Fruit fly (Drosophila melanogaster) whole organism, prepupa: ENCODE measurements around the gene Tmx3.

Source experiments
- Blimp-1 ChIP-seq: fragments of 200-800 bp; sonication (Bioruptor generic); optimal IDR thresholded peaks from 3 replicates; lab custom pipeline; 2017; ENCODE audit warnings: missing biosample characterization, missing genetic modification characterization, mild to moderate bottlenecking, moderate library complexity, missing genetic modification reagents
- CG10631 ChIP-seq: fragments of 200-800 bp; sonication (Bioruptor generic); optimal IDR thresholded peaks from 2 replicates; lab custom pipeline; 2016; ENCODE audit warnings: missing biosample characterization, missing genetic modification characterization
- CG10669 ChIP-seq: fragments of 200-800 bp; sonication (Bioruptor generic); optimal IDR thresholded peaks from 3 replicates; lab custom pipeline; 2018; ENCODE audit warnings: missing biosample characterization, mild to moderate bottlenecking, missing genetic modification characterization, moderate library complexity
- CG11762 ChIP-seq: fragments of 200-800 bp; sonication (Bioruptor generic); optimal IDR thresholded peaks from 3 replicates; lab custom pipeline; 2016; ENCODE audit warnings: missing biosample characterization, missing genetic modification characterization; ENCODE audit not compliant: insufficient read depth
- CG11902 ChIP-seq: fragments of 200-800 bp; sonication (Bioruptor generic); optimal IDR thresholded peaks from 3 replicates; lab custom pipeline; 2016; ENCODE audit warnings: missing biosample characterization, missing genetic modification characterization
- CG1621 ChIP-seq: fragments of 200-800 bp; sonication (Bioruptor generic); optimal IDR thresholded peaks from 3 replicates; lab custom pipeline; 2018; ENCODE audit warnings: missing biosample characterization, mild to moderate bottlenecking, missing genetic modification characterization
- CG3032 ChIP-seq: fragments of 200-800 bp; optimal IDR thresholded peaks from 2 replicates; lab custom pipeline; 2019; ENCODE audit warnings: missing biosample characterization, mild to moderate bottlenecking, missing genetic modification characterization, moderate library complexity
- CG31627 ChIP-seq: fragments of 200-800 bp; sonication (Bioruptor generic); optimal IDR thresholded peaks from 3 replicates; lab custom pipeline; 2016; ENCODE audit warnings: missing biosample characterization, missing genetic modification characterization
- CG32006 ChIP-seq: fragments of 200-800 bp; sonication (Bioruptor generic); optimal IDR thresholded peaks from 3 replicates; lab custom pipeline; 2017; ENCODE audit warnings: missing biosample characterization, mild to moderate bottlenecking, missing genetic modification characterization
- CG34406 ChIP-seq: fragments of 200-800 bp; sonication (Bioruptor generic); optimal IDR thresholded peaks from 3 replicates; lab custom pipeline; 2016; ENCODE audit warnings: missing biosample characterization, missing genetic modification characterization
- CG3919 ChIP-seq: fragments of 200-800 bp; sonication (Bioruptor generic); optimal IDR thresholded peaks from 3 replicates; lab custom pipeline; 2016; ENCODE audit warnings: missing biosample characterization, missing genetic modification characterization
- CG4318 ChIP-seq: fragments of 200-800 bp; sonication (Bioruptor generic); optimal IDR thresholded peaks from 3 replicates; lab custom pipeline; 2017; ENCODE audit warnings: missing biosample characterization, mild to moderate bottlenecking, missing genetic modification characterization
- CG6163 ChIP-seq: fragments of 200-800 bp; sonication (Bioruptor generic); IDR thresholded peaks from 3 replicates; pipeline ENCODE4 v1.3.6; 2022; ENCODE audit warnings: missing biosample characterization, missing genetic modification characterization
- CG6276 ChIP-seq: fragments of 200-800 bp; sonication (Bioruptor generic); optimal IDR thresholded peaks from 2 replicates; lab custom pipeline; 2017; ENCODE audit warnings: missing biosample characterization, mild to moderate bottlenecking, missing genetic modification characterization
- CG6808 ChIP-seq: fragments of 200-800 bp; sonication (Bioruptor generic); optimal IDR thresholded peaks from 3 replicates; lab custom pipeline; 2017; ENCODE audit warnings: missing biosample characterization, missing genetic modification characterization, mild to moderate bottlenecking, moderate library complexity, missing genetic modification reagents
- CG6854 ChIP-seq: fragments of 200-800 bp; sonication (Bioruptor generic); optimal IDR thresholded peaks from 2 replicates; lab custom pipeline; 2017; ENCODE audit warnings: missing biosample characterization, mild to moderate bottlenecking, missing genetic modification characterization
- CG7368 ChIP-seq: fragments of 200-800 bp; sonication (Bioruptor generic); optimal IDR thresholded peaks from 3 replicates; lab custom pipeline; 2016; ENCODE audit warnings: missing biosample characterization, missing genetic modification characterization
- CG8119 ChIP-seq: fragments of 200-800 bp; sonication (Bioruptor generic); IDR thresholded peaks from 3 replicates; pipeline ENCODE4 v1.3.6; 2022; ENCODE audit warnings: missing biosample characterization, missing genetic modification characterization
- CG8632 ChIP-seq: fragments of 200-800 bp; sonication (Bioruptor generic); optimal IDR thresholded peaks from 3 replicates; lab custom pipeline; 2016; ENCODE audit warnings: missing biosample characterization, missing genetic modification characterization
- CG9139 ChIP-seq: fragments of 200-800 bp; sonication (Bioruptor generic); optimal IDR thresholded peaks from 3 replicates; lab custom pipeline; 2017; ENCODE audit warnings: missing biosample characterization, mild to moderate bottlenecking, missing genetic modification characterization
- Eip78C ChIP-seq: fragments of 200-800 bp; sonication (Bioruptor generic); peaks from one replicate; lab custom pipeline; 2016; ENCODE audit warnings: missing biosample characterization, missing genetic modification characterization
- Eip93F ChIP-seq: fragments of 200-800 bp; sonication (Bioruptor generic); optimal IDR thresholded peaks from 2 replicates; lab custom pipeline; 2016; ENCODE audit warnings: missing biosample characterization, mild to moderate bottlenecking, missing genetic modification characterization
- Ets21C ChIP-seq: fragments of 200-800 bp; sonication (Bioruptor generic); optimal IDR thresholded peaks from 3 replicates; lab custom pipeline; 2016; ENCODE audit warnings: missing biosample characterization, missing genetic modification characterization
- Ets96B ChIP-seq: fragments of 200-800 bp; optimal IDR thresholded peaks from 2 replicates; lab custom pipeline; 2019; ENCODE audit warnings: missing biosample characterization, mild to moderate bottlenecking, missing genetic modification characterization, moderate library complexity
- Lpt ChIP-seq: fragments of 200-800 bp; sonication (Bioruptor generic); optimal IDR thresholded peaks from 3 replicates; lab custom pipeline; 2016; ENCODE audit warnings: missing biosample characterization, missing genetic modification characterization
- Met ChIP-seq: fragments of 200-800 bp; sonication (Bioruptor generic); optimal IDR thresholded peaks from 3 replicates; lab custom pipeline; 2016; ENCODE audit warnings: missing biosample characterization, missing genetic modification characterization
- Smox ChIP-seq: fragments of 200-800 bp; sonication (Bioruptor generic); optimal IDR thresholded peaks from 3 replicates; lab custom pipeline; 2016; ENCODE audit warnings: missing biosample characterization, missing genetic modification characterization
- Sox102F ChIP-seq: fragments of 200-800 bp; sonication (Bioruptor generic); optimal IDR thresholded peaks from 2 replicates; lab custom pipeline; 2016; ENCODE audit warnings: missing biosample characterization, mild to moderate bottlenecking, missing genetic modification characterization
- Sox14 ChIP-seq: fragments of 200-800 bp; sonication (Bioruptor generic); optimal IDR thresholded peaks from 3 replicates; lab custom pipeline; 2016; ENCODE audit warnings: missing biosample characterization, missing genetic modification characterization
- achi ChIP-seq: fragments of 200-800 bp; sonication (Bioruptor generic); optimal IDR thresholded peaks from 3 replicates; lab custom pipeline; 2016; ENCODE audit warnings: missing biosample characterization, missing genetic modification characterization
- acj6 ChIP-seq: fragments of 200-800 bp; sonication (Bioruptor generic); optimal IDR thresholded peaks from 3 replicates; lab custom pipeline; 2016; ENCODE audit warnings: missing biosample characterization, missing genetic modification characterization
- cyc ChIP-seq: fragments of 200-800 bp; sonication (Bioruptor generic); optimal IDR thresholded peaks from 3 replicates; lab custom pipeline; 2016; ENCODE audit warnings: missing biosample characterization, missing genetic modification characterization
- dac ChIP-seq: fragments of 200-800 bp; sonication (Bioruptor generic); optimal IDR thresholded peaks from 2 replicates; lab custom pipeline; 2017; ENCODE audit warnings: missing biosample characterization, mild to moderate bottlenecking, missing genetic modification characterization
- dsx ChIP-seq: fragments of 200-800 bp; optimal IDR thresholded peaks from 3 replicates; lab custom pipeline; 2019; ENCODE audit warnings: missing biosample characterization, mild to moderate bottlenecking, missing genetic modification characterization, moderate library complexity; ENCODE audit not compliant: poor library complexity, severe bottlenecking
- eg ChIP-seq: fragments of 200-800 bp; sonication (Bioruptor generic); IDR thresholded peaks from 3 replicates; pipeline ENCODE4 v1.3.6; 2022; ENCODE audit warnings: missing biosample characterization, missing genetic modification characterization
- esn ChIP-seq: fragments of 200-800 bp; sonication (Bioruptor generic); optimal IDR thresholded peaks from 2 replicates; lab custom pipeline; 2016; ENCODE audit warnings: missing biosample characterization, mild to moderate bottlenecking, missing genetic modification characterization, moderate library complexity
- fd59A ChIP-seq: fragments of 200-800 bp; sonication (Bioruptor generic); optimal IDR thresholded peaks from 2 replicates; lab custom pipeline; 2017; ENCODE audit warnings: missing biosample characterization, mild to moderate bottlenecking, missing genetic modification characterization, missing genetic modification reagents
- fd85E ChIP-seq: fragments of 200-800 bp; sonication (Bioruptor generic); optimal IDR thresholded peaks from 3 replicates; lab custom pipeline; 2016; ENCODE audit warnings: missing biosample characterization, missing genetic modification characterization
- fkh ChIP-seq: fragments of 200-800 bp; sonication (Bioruptor generic); optimal IDR thresholded peaks from 3 replicates; lab custom pipeline; 2017; ENCODE audit warnings: missing biosample characterization, mild to moderate bottlenecking, missing genetic modification characterization, moderate library complexity
- lz ChIP-seq: fragments of 200-800 bp; sonication (Bioruptor generic); optimal IDR thresholded peaks from 3 replicates; lab custom pipeline; 2016; ENCODE audit warnings: missing biosample characterization, missing genetic modification characterization
- net ChIP-seq: fragments of 200-800 bp; sonication (Bioruptor generic); optimal IDR thresholded peaks from 3 replicates; lab custom pipeline; 2016; ENCODE audit warnings: missing biosample characterization, missing genetic modification characterization
- salr ChIP-seq, 2 experiments: fragments of 200-800 bp; sonication (Bioruptor generic); optimal IDR thresholded peaks; 3 replicates each; lab custom pipeline; 2016 to 2018; ENCODE audit warnings: missing biosample characterization in 2 of 2, missing genetic modification characterization in 2 of 2, mild to moderate bottlenecking in 1 of 2
- spab ChIP-seq: fragments of 200-800 bp; sonication (Bioruptor generic); optimal IDR thresholded peaks from 2 replicates; lab custom pipeline; 2017; ENCODE audit warnings: missing biosample characterization, mild to moderate bottlenecking, missing genetic modification characterization, missing genetic modification reagents
- ss ChIP-seq, 2 experiments: fragments of 200-800 bp; sonication (Bioruptor generic); optimal IDR thresholded peaks; 2 replicates in 1 of 2; 3 replicates in 1 of 2; lab custom pipeline; 2017 to 2018; ENCODE audit warnings: mild to moderate bottlenecking in 2 of 2, missing biosample characterization in 2 of 2, missing genetic modification characterization in 2 of 2, moderate library complexity in 1 of 2
- svp ChIP-seq: fragments of 200-800 bp; sonication (Bioruptor generic); peaks from one replicate; lab custom pipeline; 2016; ENCODE audit warnings: missing biosample characterization, missing genetic modification characterization
- topi ChIP-seq: fragments of 200-800 bp; sonication (Bioruptor generic); optimal IDR thresholded peaks from 3 replicates; lab custom pipeline; 2016; ENCODE audit warnings: missing biosample characterization, missing genetic modification characterization
- vri ChIP-seq: fragments of 200-800 bp; sonication (Bioruptor generic); optimal IDR thresholded peaks from 3 replicates; lab custom pipeline; 2016; ENCODE audit warnings: missing biosample characterization, mild to moderate bottlenecking, missing genetic modification characterization

The Tmx3 gene

DNA sequence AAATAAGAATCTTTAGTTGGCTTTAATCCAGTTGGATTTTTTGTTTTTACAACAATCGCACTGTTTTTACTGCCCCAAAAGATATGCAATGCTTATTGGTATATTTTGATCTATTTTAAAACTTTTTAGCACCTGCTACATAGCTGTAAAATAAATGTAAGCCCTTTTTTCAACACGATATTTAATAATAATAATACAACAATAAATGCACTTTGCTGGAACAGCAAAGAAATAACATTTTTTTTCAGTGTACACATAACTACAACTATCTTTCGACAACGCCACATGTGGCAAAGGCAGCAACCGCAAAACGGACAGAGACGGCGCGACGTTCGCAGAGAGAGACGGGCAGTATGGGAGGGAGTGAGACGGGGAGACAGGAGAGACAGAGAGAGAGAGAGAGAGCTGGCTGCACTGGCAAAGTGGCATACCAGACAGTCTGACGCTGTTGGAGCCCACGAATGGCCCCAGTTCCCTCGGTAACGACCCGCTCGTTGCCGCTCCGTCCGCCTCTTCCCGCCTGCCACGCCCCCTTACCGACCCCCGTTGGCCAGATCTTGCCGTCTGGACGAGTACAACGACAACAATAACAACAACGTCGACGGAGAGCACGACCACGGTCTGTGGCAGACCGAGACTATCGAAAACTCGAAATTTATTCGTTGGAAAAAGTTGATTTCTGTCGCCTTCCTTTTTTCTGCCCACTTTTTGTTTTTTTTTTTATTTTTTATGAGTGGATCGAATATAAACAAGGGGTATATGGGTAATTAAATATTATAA is 17.6 kb upstream of the Tmx3 start (continued):
- TF ChIP-seq dac (GFP tag; lab: Kevin White, UChicago) (peak; percentile 83), vri (GFP tag; lab: Kevin White, UChicago) (peak; percentile 13), CG9139 (no peak), cyc (peak; percentile 38), CG32006 (GFP tag; lab: Kevin White, UChicago) (peak; percentile 97), Ets21C (GFP tag; lab: Kevin White, UChicago) (peak; percentile 39), CG11902 (GFP tag; lab: Kevin White, UChicago) (peak; percentile 50), CG3919 (GFP tag; lab: Kevin White, UChicago) (peak; percentile 41), CG3032 (tag; lab: Kevin White, UChicago) (peak; percentile 78), Sox14 (peak; percentile 73), achi (GFP tag; lab: Kevin White, UChicago) (peak; percentile 81), Met (GFP tag; lab: Kevin White, UChicago) (peak; percentile 78), CG6276 (GFP tag; lab: Kevin White, UChicago) (peak; percentile 90), CG1621 (peak; percentile 47), fd59A (GFP tag; lab: Kevin White, UChicago) (peak; percentile 79), Lpt (peak; percentile 55), Eip78C (GFP tag; lab: Kevin White, UChicago) (peak; percentile 84), net (GFP tag; lab: Kevin White, UChicago) (peak; percentile 86), CG6163 (GFP tag; lab: Robert Waterston, UW) (peak; percentile 74), CG34406 (GFP tag; lab: Kevin White, UChicago) (peak; percentile 79), CG6808 (GFP tag; lab: Kevin White, UChicago) (peak; percentile 64), CG4318 (GFP tag; lab: Kevin White, UChicago) (peak; percentile 90), spab (GFP tag; lab: Kevin White, UChicago) (peak; percentile 75), lz (GFP tag; lab: Kevin White, UChicago) (peak; percentile 71), CG6854 (GFP tag; lab: Kevin White, UChicago) (peak; percentile 17), CG8119 (peak; percentile 73), Eip93F (GFP tag; lab: Kevin White, UChicago) (no peak), CG7368 (GFP tag; lab: Kevin White, UChicago) (peak; percentile 16), dsx (GFP tag; lab: Kevin White, UChicago) (peak; percentile 89), salr (GFP tag; optimal IDR thresholded peaks at IDR 0.05; lab: Kevin White, UChicago) (peak; percentile 16 to 95), svp (peak; percentile 70), fd85E (no peak), CG11762 (GFP tag; lab: Kevin White, UChicago) (peak; percentile 32), CG10669 (GFP tag; lab: Kevin White, UChicago) (peak; percentile 81)

DNA sequence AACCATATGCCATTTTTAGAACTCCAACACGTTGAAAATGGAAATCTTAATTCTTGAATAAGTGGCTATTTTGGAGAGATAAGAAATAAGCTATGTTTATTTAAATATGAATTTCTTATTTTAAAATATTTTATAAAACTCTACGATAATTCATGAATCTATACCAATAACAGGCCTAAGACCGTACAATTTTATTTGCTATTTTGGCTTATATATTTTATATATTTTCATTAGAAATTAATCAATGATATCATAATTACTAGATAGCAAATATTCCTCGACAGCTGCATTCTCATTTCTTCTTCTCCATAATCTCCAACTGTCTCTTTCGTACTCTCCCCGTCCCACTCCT is 17.0 kb upstream of the Tmx3 start:
- TF ChIP-seq CG6276 (GFP tag; lab: Kevin White, UChicago) (no peak), Ets21C (GFP tag; lab: Kevin White, UChicago) (no peak), CG7368 (GFP tag; lab: Kevin White, UChicago) (no peak), topi (GFP tag; lab: Kevin White, UChicago) (peak; percentile 25), CG31627 (GFP tag; lab: Kevin White, UChicago) (no peak), esn (GFP tag; lab: Kevin White, UChicago) (peak; percentile 54), eg (no peak), acj6 (GFP tag; lab: Kevin White, UChicago) (peak; percentile 48), Ets96B (tag; lab: Kevin White, UChicago) (peak; percentile 38), Eip78C (GFP tag; lab: Kevin White, UChicago) (peak; percentile 76), ss (GFP tag; optimal IDR thresholded peaks at IDR 0.05; lab: Kevin White, UChicago) (peak in 1 of 2 experiments; percentile 51), Blimp-1 (GFP tag; lab: Kevin White, UChicago) (peak; percentile 14), dac (GFP tag; lab: Kevin White, UChicago) (no peak), CG3919 (GFP tag; lab: Kevin White, UChicago) (no peak), CG8632 (GFP tag; lab: Kevin White, UChicago) (peak; percentile 60), CG3032 (tag; lab: Kevin White, UChicago) (peak; percentile 63), CG34406 (GFP tag; lab: Kevin White, UChicago) (peak; percentile 44), Sox102F (GFP tag; lab: Kevin White, UChicago) (no peak), CG10669 (GFP tag; lab: Kevin White, UChicago) (peak; percentile 13), CG32006 (GFP tag; lab: Kevin White, UChicago) (peak; percentile 47), vri (GFP tag; lab: Kevin White, UChicago) (no peak), CG10631 (GFP tag; lab: Kevin White, UChicago) (peak; percentile 48), CG6808 (GFP tag; lab: Kevin White, UChicago) (no peak), fkh (GFP tag; lab: Kevin White, UChicago) (no peak), svp (peak; percentile 35), CG8119 (no peak), Lpt (no peak), Smox (GFP tag; lab: Kevin White, UChicago) (no peak)
